Worm (Caenorhabditis elegans) whole organism, mixed stage, embryonic: ENCODE results near the gene C15B12.4.

Experiments
- elt-3 ChIP-seq: fragments of 150-350 bp; optimal IDR thresholded peaks from 2 replicates; lab custom pipeline; 2014; ENCODE audit warnings: missing biosample characterization, missing genetic modification characterization
- ham-2 ChIP-seq: fragments of 200-800 bp; sonication (Bioruptor generic); optimal IDR thresholded peaks from 2 replicates; lab custom pipeline; 2018; ENCODE audit warnings: mild to moderate bottlenecking, missing genetic modification characterization, missing compliant biosample characterization
- lin-13 ChIP-seq: fragments of 150-350 bp; optimal IDR thresholded peaks from 2 replicates; lab custom pipeline; 2014; ENCODE audit warnings: missing biosample characterization, missing genetic modification characterization
- nhr-237 ChIP-seq: fragments of 150-350 bp; optimal IDR thresholded peaks from 2 replicates; lab custom pipeline; 2014; ENCODE audit warnings: missing biosample characterization, missing genetic modification characterization
- nhr-76 ChIP-seq: sonication (generic microtip); optimal IDR thresholded peaks from 2 replicates; lab custom pipeline; 2017; ENCODE audit warnings: missing biosample characterization, missing genetic modification characterization
- snpc-4 ChIP-seq: fragments of 150-350 bp; optimal IDR thresholded peaks from 2 replicates; lab custom pipeline; 2014; ENCODE audit warnings: missing biosample characterization, missing genetic modification characterization
- unc-62 ChIP-seq: fragments of 150-350 bp; optimal IDR thresholded peaks from 2 replicates; lab custom pipeline; 2014; ENCODE audit warnings: missing biosample characterization, missing genetic modification reagents, missing genetic modification characterization
- ztf-11 ChIP-seq: fragments of 150-350 bp; optimal IDR thresholded peaks from 2 replicates; lab custom pipeline; 2014; ENCODE audit warnings: missing biosample characterization, missing genetic modification characterization

ce11 chrX:6510627-6511026 is 37.1 kb upstream of the C15B12.4 start, which contains the start of gene ttr-36:
- no peak for TF ChIP-seq snpc-4 (tag; lab: Kevin White, UChicago)
- no peak for TF ChIP-seq ham-2 (GFP tag; lab: Kevin White, UChicago)
- TF ChIP-seq unc-62: no peak
- TF ChIP-seq nhr-76: no peak
- TF ChIP-seq lin-13 (tag; lab: Kevin White, UChicago): no peak
- TF ChIP-seq nhr-237 (tag; lab: Kevin White, UChicago): no peak
- no peak for TF ChIP-seq elt-3 (tag; lab: Kevin White, UChicago)
- no peak for TF ChIP-seq ztf-11 (tag; lab: Kevin White, UChicago)
